Worm (Caenorhabditis elegans) whole organism, mixed stage, embryonic: ENCODE data around the gene gpr-1.

Experiments
- M03D4.4 ChIP-seq: sonication (generic microtip); optimal IDR thresholded peaks from 2 replicates; lab custom pipeline; 2017; ENCODE audit warnings: mild to moderate bottlenecking, missing genetic modification characterization, missing compliant biosample characterization
- bed-3 ChIP-seq: fragments of 200-800 bp; sonication (Bioruptor generic); optimal IDR thresholded peaks from 3 replicates; lab custom pipeline; 2018; ENCODE audit warnings: mild to moderate bottlenecking, missing genetic modification characterization, moderate library complexity, missing compliant biosample characterization
- blmp-1 ChIP-seq: fragments of 150-350 bp; optimal IDR thresholded peaks from 2 replicates; lab custom pipeline; 2014; ENCODE audit warnings: missing biosample characterization, missing genetic modification characterization
- ceh-39 ChIP-seq: fragments of 150-350 bp; optimal IDR thresholded peaks from 2 replicates; lab custom pipeline; 2014; ENCODE audit warnings: missing biosample characterization, missing genetic modification characterization
- ceh-43 ChIP-seq: fragments of 200-800 bp; sonication (Bioruptor generic); optimal IDR thresholded peaks from 2 replicates; lab custom pipeline; 2018; ENCODE audit warnings: mild to moderate bottlenecking, missing genetic modification characterization, moderate library complexity, missing compliant biosample characterization
- ceh-83 ChIP-seq: fragments of 200-800 bp; sonication (Bioruptor generic); optimal IDR thresholded peaks from 2 replicates; lab custom pipeline; 2018; ENCODE audit warnings: mild to moderate bottlenecking, missing genetic modification characterization, missing compliant biosample characterization
- ces-1 ChIP-seq: fragments of 150-350 bp; optimal IDR thresholded peaks from 2 replicates; lab custom pipeline; 2014; ENCODE audit warnings: missing biosample characterization, missing genetic modification reagents, missing genetic modification characterization
- cnd-1 ChIP-seq: fragments of 200-800 bp; sonication (Bioruptor generic); optimal IDR thresholded peaks from 2 replicates; lab custom pipeline; 2018; ENCODE audit warnings: mild to moderate bottlenecking, missing genetic modification characterization, missing compliant biosample characterization
- drap-1 ChIP-seq: fragments of 200-800 bp; sonication (Bioruptor generic); optimal IDR thresholded peaks from 3 replicates; lab custom pipeline; 2018; ENCODE audit warnings: mild to moderate bottlenecking, missing genetic modification characterization, missing compliant biosample characterization
- elt-1 ChIP-seq: sonication (generic microtip); optimal IDR thresholded peaks from 2 replicates; lab custom pipeline; 2017; ENCODE audit warnings: missing genetic modification characterization, mild to moderate bottlenecking, missing compliant biosample characterization, antibody characterized with exemption, moderate library complexity, borderline replicate concordance; ENCODE audit not compliant: insufficient read depth
- elt-3 ChIP-seq: fragments of 150-350 bp; optimal IDR thresholded peaks from 2 replicates; lab custom pipeline; 2014; ENCODE audit warnings: missing biosample characterization, missing genetic modification characterization
- flh-1 ChIP-seq: fragments of 200-800 bp; sonication (Bioruptor generic); optimal IDR thresholded peaks from 2 replicates; lab custom pipeline; 2018; ENCODE audit warnings: mild to moderate bottlenecking, missing genetic modification characterization, moderate library complexity, missing compliant biosample characterization
- lin-13 ChIP-seq: fragments of 150-350 bp; optimal IDR thresholded peaks from 2 replicates; lab custom pipeline; 2014; ENCODE audit warnings: missing biosample characterization, missing genetic modification characterization
- lin-32 ChIP-seq: fragments of 200-800 bp; sonication (Bioruptor generic); optimal IDR thresholded peaks from 2 replicates; lab custom pipeline; 2018; ENCODE audit warnings: mild to moderate bottlenecking, missing genetic modification characterization, missing compliant biosample characterization
- lsy-2 ChIP-seq: fragments of 150-350 bp; optimal IDR thresholded peaks from 2 replicates; lab custom pipeline; 2014; ENCODE audit warnings: missing biosample characterization, missing genetic modification characterization
- mab-5 ChIP-seq: fragments of 150-350 bp; optimal IDR thresholded peaks from 2 replicates; lab custom pipeline; 2014; ENCODE audit warnings: missing biosample characterization, missing genetic modification characterization
- mep-1 ChIP-seq: fragments of 150-350 bp; optimal IDR thresholded peaks from 2 replicates; lab custom pipeline; 2017; ENCODE audit warnings: missing biosample characterization, missing genetic modification reagents, missing genetic modification characterization, inconsistent platforms
- mls-2 ChIP-seq: sonication (generic microtip); optimal IDR thresholded peaks from 2 replicates; lab custom pipeline; 2016; ENCODE audit warnings: mild to moderate bottlenecking, missing genetic modification characterization, moderate library complexity, missing compliant biosample characterization
- nhr-12 ChIP-seq: fragments of 150-350 bp; optimal IDR thresholded peaks from 2 replicates; lab custom pipeline; 2014; ENCODE audit warnings: missing biosample characterization, missing genetic modification characterization
- nhr-2 ChIP-seq: fragments of 150-350 bp; optimal IDR thresholded peaks from 2 replicates; lab custom pipeline; 2014; ENCODE audit warnings: missing biosample characterization, missing genetic modification characterization
- nhr-237 ChIP-seq: fragments of 150-350 bp; optimal IDR thresholded peaks from 2 replicates; lab custom pipeline; 2014; ENCODE audit warnings: missing biosample characterization, missing genetic modification characterization
- nhr-28 ChIP-seq: fragments of 150-350 bp; optimal IDR thresholded peaks from 2 replicates; lab custom pipeline; 2014; ENCODE audit warnings: missing biosample characterization, missing genetic modification characterization
- nhr-76 ChIP-seq: sonication (generic microtip); optimal IDR thresholded peaks from 2 replicates; lab custom pipeline; 2017; ENCODE audit warnings: missing biosample characterization, missing genetic modification characterization
- pha-4 ChIP-seq: fragments of 150-350 bp; optimal IDR thresholded peaks from 2 replicates; lab custom pipeline; 2018; ENCODE audit warnings: missing biosample characterization, missing genetic modification reagents, missing genetic modification characterization
- sem-2 ChIP-seq: fragments of 200-800 bp; sonication (Bioruptor generic); optimal IDR thresholded peaks from 2 replicates; lab custom pipeline; 2018; ENCODE audit warnings: mild to moderate bottlenecking, missing genetic modification characterization, missing compliant biosample characterization
- snpc-4 ChIP-seq: fragments of 150-350 bp; optimal IDR thresholded peaks from 2 replicates; lab custom pipeline; 2014; ENCODE audit warnings: missing biosample characterization, missing genetic modification characterization
- sptf-1 ChIP-seq: sonication (generic microtip); optimal IDR thresholded peaks from 2 replicates; lab custom pipeline; 2017; ENCODE audit warnings: mild to moderate bottlenecking, missing genetic modification characterization, moderate library complexity, missing compliant biosample characterization
- tbx-8 ChIP-seq: fragments of 200-800 bp; sonication (Bioruptor generic); optimal IDR thresholded peaks from 2 replicates; lab custom pipeline; 2018; ENCODE audit warnings: mild to moderate bottlenecking, missing genetic modification characterization, moderate library complexity, missing compliant biosample characterization
- unc-120 ChIP-seq: sonication (generic microtip); optimal IDR thresholded peaks from 2 replicates; lab custom pipeline; 2017; ENCODE audit warnings: missing genetic modification characterization, missing compliant biosample characterization; ENCODE audit not compliant: poor library complexity, severe bottlenecking
- unc-39 ChIP-seq: fragments of 150-350 bp; optimal IDR thresholded peaks from 2 replicates; lab custom pipeline; 2014; ENCODE audit warnings: missing biosample characterization, missing genetic modification characterization
- unc-62 ChIP-seq: fragments of 150-350 bp; optimal IDR thresholded peaks from 2 replicates; lab custom pipeline; 2014; ENCODE audit warnings: missing biosample characterization, missing genetic modification reagents, missing genetic modification characterization
- zip-8 ChIP-seq: fragments of 150-350 bp; optimal IDR thresholded peaks from 2 replicates; lab custom pipeline; 2014; ENCODE audit warnings: missing biosample characterization, missing genetic modification characterization
- ztf-11 ChIP-seq: fragments of 150-350 bp; optimal IDR thresholded peaks from 2 replicates; lab custom pipeline; 2014; ENCODE audit warnings: missing biosample characterization, missing genetic modification characterization

The gpr-1 gene

ce11 chrIII:8611282-8611681, 17.4 kb upstream of the gpr-1 start:
- TF ChIP-seq pha-4 (tag; lab: Kevin White, UChicago) (no peak), nhr-2 (tag; lab: Kevin White, UChicago) (no peak), blmp-1 (tag; lab: Kevin White, UChicago) (no peak), unc-120 (tag; lab: Kevin White, UChicago) (no peak), ztf-11 (no peak), mep-1 (tag; lab: Kevin White, UChicago) (no peak), lsy-2 (no peak), nhr-237 (tag; lab: Kevin White, UChicago) (no peak), unc-39 (tag; lab: Kevin White, UChicago) (no peak), nhr-28 (tag; lab: Kevin White, UChicago) (no peak), elt-3 (tag; lab: Kevin White, UChicago) (no peak), nhr-76 (tag; lab: Kevin White, UChicago) (no peak), cnd-1 (tag; lab: Kevin White, UChicago) (no peak), ceh-83 (GFP tag; lab: Kevin White, UChicago) (no peak), snpc-4 (tag; lab: Kevin White, UChicago) (no peak)
- TF ChIP-seq, all 35 proteins: peak for 0

- TF ChIP-seq M03D4.4 (tag; lab: Kevin White, UChicago) (no peak), elt-1 (tag; lab: Kevin White, UChicago) (no peak), snpc-4 (tag; lab: Kevin White, UChicago) (no peak), elt-3 (tag; lab: Kevin White, UChicago) (no peak), nhr-12 (no peak), sem-2 (GFP tag; lab: Kevin White, UChicago) (no peak), unc-120 (tag; lab: Kevin White, UChicago) (no peak), ztf-11 (no peak), lsy-2 (no peak), unc-39 (tag; lab: Kevin White, UChicago) (no peak), cnd-1 (tag; lab: Kevin White, UChicago) (no peak), bed-3 (GFP tag; lab: Kevin White, UChicago) (no peak), drap-1 (GFP tag; lab: Kevin White, UChicago) (no peak), unc-62 (GFP tag; lab: Kevin White, UChicago) (no peak), pha-4 (tag; lab: Kevin White, UChicago) (no peak)
Observed at ce11 chrIII:8613573-8613972, 15.2 kb upstream of the gpr-1 start.

- TF ChIP-seq unc-120 (tag; lab: Kevin White, UChicago) (no peak), ceh-39 (tag; lab: Kevin White, UChicago) (no peak), ces-1 (GFP tag; lab: Kevin White, UChicago) (peak; percentile 83), pha-4 (tag; lab: Kevin White, UChicago) (no peak), nhr-237 (tag; lab: Kevin White, UChicago) (peak; percentile 23), mep-1 (tag; lab: Kevin White, UChicago) (no peak), flh-1 (GFP tag; lab: Kevin White, UChicago) (no peak), elt-3 (tag; lab: Kevin White, UChicago) (no peak), nhr-76 (tag; lab: Kevin White, UChicago) (no peak), nhr-12 (no peak), cnd-1 (tag; lab: Kevin White, UChicago) (no peak), snpc-4 (tag; lab: Kevin White, UChicago) (no peak), ztf-11 (no peak), tbx-8 (GFP tag; lab: Kevin White, UChicago) (no peak), bed-3 (GFP tag; lab: Kevin White, UChicago) (no peak), zip-8 (tag; lab: Kevin White, UChicago) (no peak), M03D4.4 (tag; lab: Kevin White, UChicago) (no peak), unc-62 (GFP tag; lab: Kevin White, UChicago) (no peak), ceh-43 (GFP tag; lab: Kevin White, UChicago) (no peak), mls-2 (no peak), nhr-2 (tag; lab: Kevin White, UChicago) (no peak), lsy-2 (peak; percentile 48), lin-32 (GFP tag; lab: Kevin White, UChicago) (no peak), mab-5 (tag; lab: Kevin White, UChicago) (no peak), sem-2 (GFP tag; lab: Kevin White, UChicago) (no peak), drap-1 (GFP tag; lab: Kevin White, UChicago) (no peak)
Observed at ce11 chrIII:8614490-8614889, 14.2 kb upstream of the gpr-1 start, which contains the start of gene rha-2. Gene rha-2 (minus strand): TSS chrIII:8614569.

ce11 chrIII:8616587-8616986, 12.1 kb upstream of the gpr-1 start, which contains the start of gene C06E1.11:
Gene C06E1.11 (minus strand): TSS chrIII:8616687.
- TF ChIP-seq M03D4.4 (tag; lab: Kevin White, UChicago) (no peak), sptf-1 (tag; lab: Kevin White, UChicago) (no peak), lsy-2 (no peak), mab-5 (tag; lab: Kevin White, UChicago) (no peak), pha-4 (tag; lab: Kevin White, UChicago) (no peak), nhr-12 (no peak), ceh-83 (GFP tag; lab: Kevin White, UChicago) (no peak), ces-1 (GFP tag; lab: Kevin White, UChicago) (no peak), ceh-39 (tag; lab: Kevin White, UChicago) (no peak), ceh-43 (GFP tag; lab: Kevin White, UChicago) (no peak), mep-1 (tag; lab: Kevin White, UChicago) (no peak), unc-62 (GFP tag; lab: Kevin White, UChicago) (no peak), tbx-8 (GFP tag; lab: Kevin White, UChicago) (no peak), ztf-11 (no peak), flh-1 (GFP tag; lab: Kevin White, UChicago) (no peak), lin-32 (GFP tag; lab: Kevin White, UChicago) (no peak), zip-8 (tag; lab: Kevin White, UChicago) (no peak), lin-13 (no peak)
